Fruit fly (Drosophila melanogaster) Kc167 (cell line): Measurements from ENCODE around the gene CG3638.

ENCODE experiments used
- Myc ChIP-seq: fragments of >200 bp; optimal IDR thresholded peaks from 2 replicates; lab custom pipeline; 2017; ENCODE audit warnings: missing external identifiers
- Sin3A ChIP-seq: fragments of >200 bp; optimal IDR thresholded peaks from 2 replicates; lab custom pipeline; 2018; ENCODE audit warnings: missing external identifiers

DNA sequence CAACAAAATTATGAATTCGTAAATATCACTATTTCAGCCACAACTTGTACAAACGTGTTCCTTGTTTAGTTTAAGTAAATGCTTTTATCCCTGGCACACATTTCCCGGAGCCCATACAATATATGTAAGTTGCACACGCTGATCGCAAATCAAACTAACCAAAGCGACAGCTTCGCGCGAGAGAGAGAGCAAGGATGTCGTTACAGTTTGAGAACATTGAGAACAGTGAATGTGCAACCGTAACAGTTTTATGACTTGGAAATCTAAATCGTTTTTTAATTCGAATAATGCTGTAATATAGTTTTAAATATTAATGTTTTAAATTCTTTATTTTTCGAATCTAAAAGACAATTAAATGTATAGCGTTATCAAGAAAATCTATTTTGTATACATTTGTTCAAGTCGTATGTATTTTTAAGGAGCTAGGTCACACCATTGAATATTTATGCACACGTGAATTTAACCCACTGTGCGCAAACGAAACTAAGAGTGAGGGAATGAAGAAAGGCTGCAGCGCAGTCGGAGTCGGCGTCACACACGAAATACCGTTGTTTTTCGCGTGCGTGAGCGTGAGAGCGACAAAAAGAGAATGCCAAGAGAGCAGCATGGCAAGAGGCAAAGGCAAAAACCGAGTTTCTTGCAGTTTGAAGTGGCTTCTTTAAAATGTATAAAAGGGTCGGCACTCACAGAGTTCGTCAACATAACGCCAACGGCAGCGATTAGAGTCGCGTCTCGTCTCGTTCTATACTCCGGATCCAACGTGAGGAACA is 27.0 kb downstream of the CG3638 start, which contains the start of gene CG11382:
- TF ChIP-seq Sin3A (lab: Kevin White, UChicago) (no peak), Myc (no peak)
